Worm (Caenorhabditis elegans) whole organism, L1 larva: ENCODE data around the gene T27F7.12.

Source experiments
- C16A3.4 ChIP-seq: fragments of 150-350 bp; optimal IDR thresholded peaks from 2 replicates; lab custom pipeline; 2014; ENCODE audit warnings: missing biosample characterization, missing genetic modification characterization
- F16B12.6 ChIP-seq: fragments of 150-350 bp; optimal IDR thresholded peaks from 2 replicates; lab custom pipeline; 2014; ENCODE audit warnings: missing biosample characterization, missing genetic modification characterization
- egl-27 ChIP-seq, 2 experiments: fragments of 150-350 bp in 1 of 2; sonication (generic microtip); optimal IDR thresholded peaks; 3 replicates each; lab custom pipeline; 2017 to 2018; ENCODE audit warnings: missing biosample characterization in 2 of 2, missing genetic modification characterization in 2 of 2, missing genetic modification reagents in 2 of 2
- lin-13 ChIP-seq: fragments of 150-350 bp; optimal IDR thresholded peaks from 2 replicates; lab custom pipeline; 2014; ENCODE audit warnings: missing biosample characterization, missing genetic modification reagents, missing genetic modification characterization
- lin-35 ChIP-seq, 2 experiments: fragments of 150-350 bp; optimal IDR thresholded peaks; 2 replicates each; lab custom pipeline; 2014; ENCODE audit warnings: missing biosample characterization in 2 of 2, missing genetic modification characterization in 2 of 2, missing genetic modification reagents in 2 of 2
- nhr-90 ChIP-seq: sonication (generic microtip); optimal IDR thresholded peaks from 2 replicates; lab custom pipeline; 2016; ENCODE audit warnings: mild to moderate bottlenecking, missing genetic modification characterization, missing compliant biosample characterization; ENCODE audit not compliant: poor library complexity
- skn-1 ChIP-seq: fragments of 150-350 bp; optimal IDR thresholded peaks from 2 replicates; lab custom pipeline; 2014; ENCODE audit warnings: missing biosample characterization, missing genetic modification characterization
- sox-4 ChIP-seq: sonication (generic microtip); optimal IDR thresholded peaks from 2 replicates; lab custom pipeline; 2016; ENCODE audit warnings: missing genetic modification characterization, missing compliant biosample characterization
- unc-130 ChIP-seq: fragments of 150-350 bp; optimal IDR thresholded peaks from 2 replicates; lab custom pipeline; 2017; ENCODE audit warnings: missing biosample characterization, missing genetic modification characterization, inconsistent platforms
- unc-86 ChIP-seq: sonication (generic microtip); optimal IDR thresholded peaks from 2 replicates; lab custom pipeline; 2016; ENCODE audit warnings: missing genetic modification characterization, missing compliant biosample characterization

- TF ChIP-seq egl-27 (tag; optimal IDR thresholded peaks at IDR 0.05; lab: Kevin White, UChicago) (no peak), skn-1 (tag; lab: Kevin White, UChicago) (peak; percentile 65), lin-35 (GFP tag; optimal IDR thresholded peaks at IDR 0.05; lab: Kevin White, UChicago) (peak; percentile 66 to 70), C16A3.4 (tag; lab: Kevin White, UChicago) (peak; percentile 11), lin-13 (GFP tag; lab: Kevin White, UChicago) (peak; percentile 15), nhr-90 (tag; lab: Kevin White, UChicago) (peak; percentile 35), sox-4 (no peak), unc-86 (peak; percentile 75), unc-130 (tag; lab: Kevin White, UChicago) (no peak), F16B12.6 (tag; lab: Kevin White, UChicago) (peak; percentile 22)
Observed at ce11 chrII:5016977-5017585, 27.2 kb downstream of the T27F7.12 start.
